Worm (Caenorhabditis elegans) whole organism, late embryonic: ENCODE data around the gene agt-2.

Source experiments
- elt-2 ChIP-seq: sonication (generic microtip); optimal IDR thresholded peaks from 2 replicates; lab custom pipeline; 2016; ENCODE audit warnings: missing genetic modification reagents, missing genetic modification characterization, missing compliant biosample characterization
- hlh-30 ChIP-seq: sonication (generic microtip); optimal IDR thresholded peaks from 2 replicates; lab custom pipeline; 2017; ENCODE audit warnings: antibody characterized with exemption, missing genetic modification characterization, missing compliant biosample characterization; ENCODE audit not compliant: insufficient read depth
- lin-11 ChIP-seq: fragments of 200-800 bp; sonication (Bioruptor generic); optimal IDR thresholded peaks from 2 replicates; lab custom pipeline; 2018; ENCODE audit warnings: mild to moderate bottlenecking, missing genetic modification characterization, missing compliant biosample characterization
- syd-9 ChIP-seq: sonication (generic microtip); optimal IDR thresholded peaks from 2 replicates; lab custom pipeline; 2016; ENCODE audit warnings: mild to moderate bottlenecking, missing genetic modification characterization, moderate library complexity, missing compliant biosample characterization
- ztf-16 ChIP-seq: sonication (generic microtip); optimal IDR thresholded peaks from 2 replicates; lab custom pipeline; 2017; ENCODE audit warnings: missing genetic modification characterization, missing compliant biosample characterization

DNA sequence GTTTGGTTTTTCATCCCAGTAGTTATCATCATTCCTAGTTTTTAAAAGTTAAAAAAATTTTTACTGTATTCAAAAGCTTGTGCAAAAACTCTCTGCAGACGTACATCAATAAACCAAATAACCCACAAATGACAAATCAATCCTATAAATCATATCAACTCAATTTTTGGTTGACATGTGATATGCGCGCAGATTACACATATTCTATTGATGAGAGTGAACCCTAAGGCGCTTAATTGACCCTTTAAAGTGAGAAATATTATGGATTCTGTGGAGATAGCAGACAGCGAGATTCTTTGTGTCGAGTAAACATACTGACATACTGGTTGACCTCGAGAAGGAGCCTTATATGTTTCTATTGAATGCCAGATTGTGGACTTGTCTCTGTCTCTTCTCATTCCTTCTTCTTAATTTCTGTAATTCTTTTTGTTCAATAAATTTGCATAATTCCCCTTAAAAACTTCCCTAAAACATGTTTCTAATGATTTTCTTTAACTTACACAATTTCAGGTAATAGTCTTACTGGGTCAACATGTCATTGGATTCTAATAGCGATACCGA, 42.7 kb upstream of the agt-2 start, which contains the start of gene EEED8.2:
- TF ChIP-seq syd-9 (tag; lab: Kevin White, UChicago), result no peak
- peak; percentile 24 for TF ChIP-seq hlh-30
- no peak for TF ChIP-seq ztf-16 (tag; lab: Kevin White, UChicago)
- TF ChIP-seq lin-11 (tag; lab: Kevin White, UChicago), result no peak
- no peak for TF ChIP-seq elt-2 (tag; lab: Kevin White, UChicago)
